Worm (Caenorhabditis elegans) whole organism, L2 larva: ENCODE data around the gene T06E4.7.

ENCODE experiments used
- C34F6.9 ChIP-seq: fragments of 150-350 bp; optimal IDR thresholded peaks from 2 replicates; lab custom pipeline; 2014; ENCODE audit warnings: missing biosample characterization, missing genetic modification characterization
- F13H6.1 ChIP-seq: sonication (generic microtip); optimal IDR thresholded peaks from 2 replicates; lab custom pipeline; 2016; ENCODE audit warnings: missing genetic modification characterization, missing compliant biosample characterization
- R02D3.7 ChIP-seq: fragments of 150-350 bp; optimal IDR thresholded peaks from 2 replicates; lab custom pipeline; 2014; ENCODE audit warnings: missing biosample characterization, missing genetic modification characterization
- Y55F3AM.14 ChIP-seq: fragments of 200-800 bp; sonication (Bioruptor generic); optimal IDR thresholded peaks from 2 replicates; lab custom pipeline; 2018; ENCODE audit warnings: mild to moderate bottlenecking, missing genetic modification characterization, missing compliant biosample characterization
- ZK546.5 ChIP-seq: sonication (generic microtip); optimal IDR thresholded peaks from 2 replicates; lab custom pipeline; 2017; ENCODE audit warnings: missing biosample characterization, missing genetic modification characterization
- alr-1 ChIP-seq: fragments of 150-350 bp; optimal IDR thresholded peaks from 2 replicates; lab custom pipeline; 2014; ENCODE audit warnings: missing biosample characterization, missing genetic modification characterization
- aly-2 ChIP-seq: fragments of 150-350 bp; optimal IDR thresholded peaks from 2 replicates; lab custom pipeline; 2014; ENCODE audit warnings: missing biosample characterization, missing genetic modification characterization
- ama-1 ChIP-seq: fragments of 150-350 bp; optimal IDR thresholded peaks from 2 replicates; lab custom pipeline; 2018; ENCODE audit warnings: inconsistent platforms
- blmp-1 ChIP-seq: sonication (generic microtip); optimal IDR thresholded peaks from 2 replicates; lab custom pipeline; 2017; ENCODE audit warnings: missing genetic modification characterization, mild to moderate bottlenecking, missing compliant biosample characterization, antibody characterized with exemption, moderate library complexity; ENCODE audit not compliant: insufficient read depth
- ceh-16 ChIP-seq: fragments of 150-350 bp; optimal IDR thresholded peaks from 2 replicates; lab custom pipeline; 2014; ENCODE audit warnings: missing biosample characterization, missing genetic modification characterization
- ceh-82 ChIP-seq: fragments of 150-350 bp; optimal IDR thresholded peaks from 2 replicates; lab custom pipeline; 2014; ENCODE audit warnings: missing biosample characterization, missing genetic modification characterization
- crh-2 ChIP-seq: sonication (generic microtip); optimal IDR thresholded peaks from 2 replicates; lab custom pipeline; 2017; ENCODE audit warnings: missing biosample characterization, missing genetic modification characterization
- dmd-4 ChIP-seq: sonication (generic microtip); optimal IDR thresholded peaks from 2 replicates; lab custom pipeline; 2017; ENCODE audit warnings: missing biosample characterization, missing genetic modification characterization
- egl-27 ChIP-seq: sonication (generic microtip); optimal IDR thresholded peaks from 3 replicates; lab custom pipeline; 2017; ENCODE audit warnings: missing biosample characterization, missing genetic modification reagents, missing genetic modification characterization
- elt-1 ChIP-seq: fragments of 150-350 bp; optimal IDR thresholded peaks from 2 replicates; lab custom pipeline; 2014; ENCODE audit warnings: missing biosample characterization, missing genetic modification characterization
- elt-3 ChIP-seq: sonication (generic microtip); optimal IDR thresholded peaks from 2 replicates; lab custom pipeline; 2017; ENCODE audit warnings: missing biosample characterization, missing genetic modification characterization
- fos-1 ChIP-seq: fragments of 150-350 bp; optimal IDR thresholded peaks from 2 replicates; lab custom pipeline; 2014; ENCODE audit warnings: missing biosample characterization, missing genetic modification characterization
- lin-11 ChIP-seq: fragments of 150-350 bp; sonication (generic microtip); optimal IDR thresholded peaks from 2 replicates; lab custom pipeline; 2014; ENCODE audit warnings: missing biosample characterization, missing genetic modification characterization, inconsistent platforms, mixed read lengths
- lin-13 ChIP-seq: fragments of 150-350 bp; optimal IDR thresholded peaks from 2 replicates; lab custom pipeline; 2014; ENCODE audit warnings: missing biosample characterization, missing genetic modification reagents, missing genetic modification characterization
- lin-39 ChIP-seq: fragments of 150-350 bp; optimal IDR thresholded peaks from 2 replicates; lab custom pipeline; 2014; ENCODE audit warnings: missing biosample characterization, missing genetic modification reagents, missing genetic modification characterization
- lsy-2 ChIP-seq, 2 experiments: fragments of 150-350 bp in 1 of 2; sonication (generic microtip) in 1 of 2; optimal IDR thresholded peaks; 2 replicates each; lab custom pipeline; 2014 to 2017; ENCODE audit warnings: missing biosample characterization in 2 of 2, missing genetic modification characterization in 2 of 2
- mab-5 ChIP-seq: fragments of 150-350 bp; optimal IDR thresholded peaks from 2 replicates; lab custom pipeline; 2014; ENCODE audit warnings: missing biosample characterization, missing genetic modification characterization
- mbf-1 ChIP-seq: sonication (generic microtip); optimal IDR thresholded peaks from 2 replicates; lab custom pipeline; 2017; ENCODE audit warnings: missing biosample characterization, missing genetic modification characterization
- mdl-1 ChIP-seq, 2 experiments: fragments of 150-350 bp in 1 of 2; sonication (generic microtip) in 1 of 2; optimal IDR thresholded peaks; 2 replicates each; lab custom pipeline; 2017; ENCODE audit warnings: missing biosample characterization in 2 of 2, missing genetic modification characterization in 2 of 2
- nhr-10 ChIP-seq: sonication (generic microtip); optimal IDR thresholded peaks from 2 replicates; lab custom pipeline; 2017; ENCODE audit warnings: missing biosample characterization, missing genetic modification characterization
- nhr-11 ChIP-seq: fragments of 150-350 bp; optimal IDR thresholded peaks from 2 replicates; lab custom pipeline; 2014; ENCODE audit warnings: missing biosample characterization, missing genetic modification characterization
- nhr-12 ChIP-seq: fragments of 150-350 bp; optimal IDR thresholded peaks from 2 replicates; lab custom pipeline; 2014; ENCODE audit warnings: missing biosample characterization, missing genetic modification characterization
- nhr-129 ChIP-seq: fragments of 150-350 bp; optimal IDR thresholded peaks from 2 replicates; lab custom pipeline; 2014; ENCODE audit warnings: missing biosample characterization, missing genetic modification characterization
- nhr-21 ChIP-seq: fragments of 150-350 bp; optimal IDR thresholded peaks from 2 replicates; lab custom pipeline; 2014; ENCODE audit warnings: missing biosample characterization, missing genetic modification characterization
- nhr-23 ChIP-seq: fragments of 150-350 bp; optimal IDR thresholded peaks from 2 replicates; lab custom pipeline; 2014; ENCODE audit warnings: missing biosample characterization, missing genetic modification reagents, missing genetic modification characterization
- nhr-237 ChIP-seq: fragments of 150-350 bp; optimal IDR thresholded peaks from 2 replicates; lab custom pipeline; 2014; ENCODE audit warnings: missing biosample characterization, missing genetic modification characterization
- nhr-25 ChIP-seq: fragments of 150-350 bp; sonication (generic microtip); optimal IDR thresholded peaks from 3 replicates; lab custom pipeline; 2014; ENCODE audit warnings: missing biosample characterization, missing genetic modification characterization
- nhr-6 ChIP-seq: fragments of 150-350 bp; optimal IDR thresholded peaks from 2 replicates; lab custom pipeline; 2014; ENCODE audit warnings: missing biosample characterization, missing genetic modification characterization
- nhr-77 ChIP-seq: fragments of 150-350 bp; optimal IDR thresholded peaks from 2 replicates; lab custom pipeline; 2014; ENCODE audit warnings: missing biosample characterization, missing genetic modification characterization
- peb-1 ChIP-seq: fragments of 150-350 bp; optimal IDR thresholded peaks from 2 replicates; lab custom pipeline; 2014; ENCODE audit warnings: missing biosample characterization, missing genetic modification characterization
- sem-4 ChIP-seq: fragments of 150-350 bp; optimal IDR thresholded peaks from 2 replicates; lab custom pipeline; 2014; ENCODE audit warnings: missing biosample characterization, missing genetic modification reagents, missing genetic modification characterization
- skn-1 ChIP-seq: sonication (generic microtip); optimal IDR thresholded peaks from 2 replicates; lab custom pipeline; 2017; ENCODE audit warnings: missing biosample characterization, missing genetic modification characterization
- sma-3 ChIP-seq: sonication (generic microtip); optimal IDR thresholded peaks from 2 replicates; lab custom pipeline; 2016; ENCODE audit warnings: missing genetic modification reagents, missing genetic modification characterization, missing compliant biosample characterization
- sma-9 ChIP-seq, 2 experiments: fragments of 150-350 bp in 1 of 2; sonication (generic microtip) in 1 of 2; optimal IDR thresholded peaks; 2 replicates each; lab custom pipeline; 2014 to 2016; ENCODE audit warnings: missing genetic modification characterization in 2 of 2, mild to moderate bottlenecking in 1 of 2, missing biosample characterization in 1 of 2, missing compliant biosample characterization in 1 of 2, missing genetic modification reagents in 1 of 2, moderate library complexity in 1 of 2
- snpc-4 ChIP-seq: fragments of 150-350 bp; optimal IDR thresholded peaks from 2 replicates; lab custom pipeline; 2014; ENCODE audit warnings: missing biosample characterization, missing genetic modification characterization
- unc-39 ChIP-seq: fragments of 150-350 bp; optimal IDR thresholded peaks from 2 replicates; lab custom pipeline; 2014; ENCODE audit warnings: missing biosample characterization, missing genetic modification characterization
- unc-55 ChIP-seq: fragments of 150-350 bp; sonication (generic microtip); optimal IDR thresholded peaks from 3 replicates; lab custom pipeline; 2014; ENCODE audit warnings: missing biosample characterization, missing genetic modification reagents, missing genetic modification characterization
- unc-62 ChIP-seq: fragments of 150-350 bp; optimal IDR thresholded peaks from 2 replicates; lab custom pipeline; 2014; ENCODE audit warnings: missing biosample characterization, missing genetic modification reagents, missing genetic modification characterization
- zag-1 ChIP-seq: fragments of 150-350 bp; optimal IDR thresholded peaks from 2 replicates; lab custom pipeline; 2014; ENCODE audit warnings: missing biosample characterization, missing genetic modification characterization
- ztf-1 ChIP-seq: fragments of 200-800 bp; sonication (Bioruptor generic); conservative IDR thresholded peaks from 2 replicates; pipeline ENCODE4 v1.3.6; 2022; ENCODE audit warnings: missing genetic modification characterization, missing compliant biosample characterization
- ztf-11 ChIP-seq: sonication (generic microtip); optimal IDR thresholded peaks from 2 replicates; lab custom pipeline; 2017; ENCODE audit warnings: missing biosample characterization, missing genetic modification characterization
- ztf-4 ChIP-seq: fragments of 150-350 bp; optimal IDR thresholded peaks from 2 replicates; lab custom pipeline; 2014; ENCODE audit warnings: missing biosample characterization, missing genetic modification characterization

The T06E4.7 gene

ce11 chrV:9661514-9661913, 35.3 kb downstream of the T06E4.7 start, which contains the start of gene pitr-4:
pitr-4 (minus strand) TSS chrV:9661614.
- TF ChIP-seq F13H6.1 (tag; lab: Kevin White, UChicago): no peak
- no peak for TF ChIP-seq ceh-82 (tag; lab: Kevin White, UChicago)
- no peak for TF ChIP-seq mab-5 (tag; lab: Kevin White, UChicago)
- no peak for TF ChIP-seq nhr-25 (tag; lab: Kevin White, UChicago)
- TF ChIP-seq egl-27: no peak
- TF ChIP-seq ztf-4 (tag; lab: Kevin White, UChicago): no peak
- TF ChIP-seq dmd-4 (tag; lab: Kevin White, UChicago): no peak
- TF ChIP-seq sma-3 (GFP tag; lab: Kevin White, UChicago): no peak
- TF ChIP-seq C34F6.9 (tag; lab: Kevin White, UChicago): no peak
- no peak for TF ChIP-seq ceh-16 (tag; lab: Kevin White, UChicago)

DNA sequence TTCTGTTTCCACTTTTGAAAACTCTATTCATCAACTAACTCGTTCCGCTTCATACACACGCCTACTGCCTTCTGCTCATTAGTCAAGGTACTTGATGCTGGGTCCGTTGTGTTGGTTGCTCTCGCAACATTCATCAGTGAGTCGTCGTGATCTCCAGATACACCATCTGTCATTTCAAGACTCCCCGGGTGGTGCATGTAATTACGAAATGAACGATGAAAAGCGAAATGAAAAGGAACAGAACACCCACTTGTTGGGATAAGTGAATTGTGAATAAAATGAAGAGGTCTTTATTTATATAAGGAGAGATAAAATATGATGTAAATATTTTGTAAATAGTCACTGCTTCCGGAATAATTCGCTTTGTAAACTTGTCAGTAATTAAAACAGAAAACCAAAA, 37.8 kb downstream of the T06E4.7 start:
- no peak for TF ChIP-seq R02D3.7 (tag; lab: Kevin White, UChicago)
- no peak for TF ChIP-seq ztf-11 (tag; lab: Kevin White, UChicago)
- no peak for TF ChIP-seq mbf-1 (tag; lab: Kevin White, UChicago)
- no peak for TF ChIP-seq unc-39 (tag; lab: Kevin White, UChicago)
- TF ChIP-seq fos-1: no peak
- no peak for TF ChIP-seq nhr-129 (tag; lab: Kevin White, UChicago)
- no peak for TF ChIP-seq mdl-1 (tag; optimal IDR thresholded peaks at IDR 0.05; lab: Kevin White, UChicago)
- no peak for TF ChIP-seq sma-9 (GFP tag; optimal IDR thresholded peaks at IDR 0.05; lab: Kevin White, UChicago)
- no peak for TF ChIP-seq sma-9 (tag; optimal IDR thresholded peaks at IDR 0.05; lab: Kevin White, UChicago)
- no peak for TF ChIP-seq sem-4 (tag; lab: Kevin White, UChicago)
- TF ChIP-seq nhr-25 (tag; lab: Kevin White, UChicago): no peak
- no peak for TF ChIP-seq Y55F3AM.14 (GFP tag; lab: Kevin White, UChicago)
- TF ChIP-seq unc-55 (GFP tag; lab: Kevin White, UChicago): no peak
- no peak for TF ChIP-seq ceh-82 (tag; lab: Kevin White, UChicago)
- TF ChIP-seq nhr-23 (tag; lab: Kevin White, UChicago): no peak

DNA sequence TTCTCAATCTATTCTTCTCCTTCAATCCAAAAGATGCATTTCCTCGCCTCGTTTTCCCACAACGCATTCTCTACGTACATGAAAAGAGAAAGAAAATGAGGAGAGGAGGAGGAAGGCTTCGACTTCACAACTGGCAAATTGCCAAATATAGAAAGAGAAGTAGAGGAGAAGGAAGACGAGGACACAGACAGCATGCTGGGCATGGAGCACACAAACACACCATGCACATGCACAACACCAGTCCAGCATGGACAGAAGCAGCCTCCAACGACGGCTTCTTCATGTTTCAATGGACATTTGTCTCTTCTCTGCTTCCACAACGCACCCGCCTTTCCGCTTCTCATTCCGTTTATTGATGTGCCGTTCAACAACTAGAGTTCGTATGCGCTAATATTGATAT, 38.4 kb downstream of the T06E4.7 start:
- TF ChIP-seq aly-2 (tag; lab: Kevin White, UChicago) (no peak), mdl-1 (tag; optimal IDR thresholded peaks at IDR 0.05; lab: Kevin White, UChicago) (peak in 1 of 2 experiments; percentile 42), nhr-10 (tag; lab: Kevin White, UChicago) (no peak), blmp-1 (no peak), nhr-11 (tag; lab: Kevin White, UChicago) (no peak), mab-5 (tag; lab: Kevin White, UChicago) (peak; percentile 54), zag-1 (tag; lab: Kevin White, UChicago) (peak; percentile 72), lsy-2 (tag; optimal IDR thresholded peaks at IDR 0.05; lab: Kevin White, UChicago) (no peak), nhr-77 (tag; lab: Kevin White, UChicago) (no peak), ceh-82 (tag; lab: Kevin White, UChicago) (no peak), nhr-237 (tag; lab: Kevin White, UChicago) (no peak), ztf-1 (GFP tag; lab: Robert Waterston, UW) (no peak), nhr-129 (tag; lab: Kevin White, UChicago) (peak; percentile 64), elt-1 (tag; lab: Kevin White, UChicago) (no peak), sem-4 (tag; lab: Kevin White, UChicago) (no peak), dmd-4 (tag; lab: Kevin White, UChicago) (no peak), C34F6.9 (tag; lab: Kevin White, UChicago) (peak; percentile 78), mbf-1 (tag; lab: Kevin White, UChicago) (no peak), lin-11 (tag; lab: Kevin White, UChicago) (peak; percentile 51), peb-1 (tag; lab: Kevin White, UChicago) (no peak), sma-3 (GFP tag; lab: Kevin White, UChicago) (no peak), ztf-11 (tag; lab: Kevin White, UChicago) (no peak), unc-55 (GFP tag; lab: Kevin White, UChicago) (peak; percentile 73), alr-1 (tag; lab: Kevin White, UChicago) (no peak), ztf-4 (tag; lab: Kevin White, UChicago) (no peak), nhr-12 (tag; lab: Kevin White, UChicago) (no peak), nhr-25 (tag; lab: Kevin White, UChicago) (no peak), skn-1 (tag; lab: Kevin White, UChicago) (no peak), fos-1 (no peak), unc-39 (tag; lab: Kevin White, UChicago) (peak; percentile 28), crh-2 (tag; lab: Kevin White, UChicago) (no peak), egl-27 (no peak), snpc-4 (tag; lab: Kevin White, UChicago) (no peak), ama-1 (lab: Kevin White, UChicago) (no peak), ceh-16 (tag; lab: Kevin White, UChicago) (no peak), nhr-21 (no peak), lin-13 (no peak), lin-39 (no peak), sma-9 (GFP tag; optimal IDR thresholded peaks at IDR 0.05; lab: Kevin White, UChicago) (peak; percentile 59), sma-9 (tag; optimal IDR thresholded peaks at IDR 0.05; lab: Kevin White, UChicago) (no peak), ZK546.5 (no peak), elt-3 (tag; lab: Kevin White, UChicago) (no peak), nhr-23 (tag; lab: Kevin White, UChicago) (no peak), unc-62 (GFP tag; lab: Kevin White, UChicago) (no peak), nhr-6 (tag; lab: Kevin White, UChicago) (peak; percentile 10)
